Fruit fly (Drosophila melanogaster) whole organism: ENCODE data around the gene CG15147.

Experiments
- CG8478 ChIP-seq: fragments of >200 bp; optimal IDR thresholded peaks from 2 replicates; lab custom pipeline; 2018; ENCODE audit warnings: inconsistent platforms
- EcR ChIP-seq, 2 experiments: fragments of >200 bp; optimal IDR thresholded peaks; 2 replicates each; lab custom pipeline; 2017; ENCODE audit warnings: missing biosample characterization in 2 of 2, missing genetic modification characterization in 2 of 2, missing genetic modification reagents in 2 of 2

- no peak for TF ChIP-seq EcR (GFP tag; optimal IDR thresholded peaks at IDR 0.05; lab: Kevin White, UChicago)
- no peak for TF ChIP-seq CG8478 (lab: Kevin White, UChicago)
Observed at dm6 chr2L:17615471-17615870, 10.7 kb downstream of the CG15147 start.
